Worm (Caenorhabditis elegans) whole organism, mixed stage, embryonic: ENCODE results near the gene cyp-23A1.

Experiments
- M03D4.4 ChIP-seq: sonication (generic microtip); optimal IDR thresholded peaks from 2 replicates; lab custom pipeline; 2017; ENCODE audit warnings: mild to moderate bottlenecking, missing genetic modification characterization, missing compliant biosample characterization
- blmp-1 ChIP-seq: fragments of 150-350 bp; optimal IDR thresholded peaks from 2 replicates; lab custom pipeline; 2014; ENCODE audit warnings: missing biosample characterization, missing genetic modification characterization
- ceh-43 ChIP-seq: fragments of 200-800 bp; sonication (Bioruptor generic); optimal IDR thresholded peaks from 2 replicates; lab custom pipeline; 2018; ENCODE audit warnings: mild to moderate bottlenecking, missing genetic modification characterization, moderate library complexity, missing compliant biosample characterization
- ceh-83 ChIP-seq: fragments of 200-800 bp; sonication (Bioruptor generic); optimal IDR thresholded peaks from 2 replicates; lab custom pipeline; 2018; ENCODE audit warnings: mild to moderate bottlenecking, missing genetic modification characterization, missing compliant biosample characterization
- ces-1 ChIP-seq: fragments of 150-350 bp; optimal IDR thresholded peaks from 2 replicates; lab custom pipeline; 2014; ENCODE audit warnings: missing biosample characterization, missing genetic modification reagents, missing genetic modification characterization
- cnd-1 ChIP-seq: fragments of 200-800 bp; sonication (Bioruptor generic); optimal IDR thresholded peaks from 2 replicates; lab custom pipeline; 2018; ENCODE audit warnings: mild to moderate bottlenecking, missing genetic modification characterization, missing compliant biosample characterization
- drap-1 ChIP-seq: fragments of 200-800 bp; sonication (Bioruptor generic); optimal IDR thresholded peaks from 3 replicates; lab custom pipeline; 2018; ENCODE audit warnings: mild to moderate bottlenecking, missing genetic modification characterization, missing compliant biosample characterization
- elt-1 ChIP-seq: sonication (generic microtip); optimal IDR thresholded peaks from 2 replicates; lab custom pipeline; 2017; ENCODE audit warnings: missing genetic modification characterization, mild to moderate bottlenecking, missing compliant biosample characterization, antibody characterized with exemption, moderate library complexity, borderline replicate concordance; ENCODE audit not compliant: insufficient read depth
- elt-3 ChIP-seq: fragments of 150-350 bp; optimal IDR thresholded peaks from 2 replicates; lab custom pipeline; 2014; ENCODE audit warnings: missing biosample characterization, missing genetic modification characterization
- flh-1 ChIP-seq: fragments of 200-800 bp; sonication (Bioruptor generic); optimal IDR thresholded peaks from 2 replicates; lab custom pipeline; 2018; ENCODE audit warnings: mild to moderate bottlenecking, missing genetic modification characterization, moderate library complexity, missing compliant biosample characterization
- ham-2 ChIP-seq: fragments of 200-800 bp; sonication (Bioruptor generic); optimal IDR thresholded peaks from 2 replicates; lab custom pipeline; 2018; ENCODE audit warnings: mild to moderate bottlenecking, missing genetic modification characterization, missing compliant biosample characterization
- hlh-1 ChIP-seq: fragments of 150-350 bp; optimal IDR thresholded peaks from 2 replicates; lab custom pipeline; 2014; ENCODE audit warnings: missing biosample characterization, missing genetic modification reagents, missing genetic modification characterization
- lin-13 ChIP-seq: fragments of 150-350 bp; optimal IDR thresholded peaks from 2 replicates; lab custom pipeline; 2014; ENCODE audit warnings: missing biosample characterization, missing genetic modification characterization
- lin-32 ChIP-seq: fragments of 200-800 bp; sonication (Bioruptor generic); optimal IDR thresholded peaks from 2 replicates; lab custom pipeline; 2018; ENCODE audit warnings: mild to moderate bottlenecking, missing genetic modification characterization, missing compliant biosample characterization
- lsy-2 ChIP-seq: fragments of 150-350 bp; optimal IDR thresholded peaks from 2 replicates; lab custom pipeline; 2014; ENCODE audit warnings: missing biosample characterization, missing genetic modification characterization
- mab-5 ChIP-seq: fragments of 150-350 bp; optimal IDR thresholded peaks from 2 replicates; lab custom pipeline; 2014; ENCODE audit warnings: missing biosample characterization, missing genetic modification characterization
- mep-1 ChIP-seq: fragments of 150-350 bp; optimal IDR thresholded peaks from 2 replicates; lab custom pipeline; 2017; ENCODE audit warnings: missing biosample characterization, missing genetic modification reagents, missing genetic modification characterization, inconsistent platforms
- mls-2 ChIP-seq: sonication (generic microtip); optimal IDR thresholded peaks from 2 replicates; lab custom pipeline; 2016; ENCODE audit warnings: mild to moderate bottlenecking, missing genetic modification characterization, moderate library complexity, missing compliant biosample characterization
- nhr-237 ChIP-seq: fragments of 150-350 bp; optimal IDR thresholded peaks from 2 replicates; lab custom pipeline; 2014; ENCODE audit warnings: missing biosample characterization, missing genetic modification characterization
- nhr-28 ChIP-seq: fragments of 150-350 bp; optimal IDR thresholded peaks from 2 replicates; lab custom pipeline; 2014; ENCODE audit warnings: missing biosample characterization, missing genetic modification characterization
- nhr-76 ChIP-seq: sonication (generic microtip); optimal IDR thresholded peaks from 2 replicates; lab custom pipeline; 2017; ENCODE audit warnings: missing biosample characterization, missing genetic modification characterization
- pha-4 ChIP-seq: fragments of 150-350 bp; optimal IDR thresholded peaks from 2 replicates; lab custom pipeline; 2018; ENCODE audit warnings: missing biosample characterization, missing genetic modification reagents, missing genetic modification characterization
- sem-2 ChIP-seq: fragments of 200-800 bp; sonication (Bioruptor generic); optimal IDR thresholded peaks from 2 replicates; lab custom pipeline; 2018; ENCODE audit warnings: mild to moderate bottlenecking, missing genetic modification characterization, missing compliant biosample characterization
- snpc-4 ChIP-seq: fragments of 150-350 bp; optimal IDR thresholded peaks from 2 replicates; lab custom pipeline; 2014; ENCODE audit warnings: missing biosample characterization, missing genetic modification characterization
- sptf-1 ChIP-seq: sonication (generic microtip); optimal IDR thresholded peaks from 2 replicates; lab custom pipeline; 2017; ENCODE audit warnings: mild to moderate bottlenecking, missing genetic modification characterization, moderate library complexity, missing compliant biosample characterization
- tbx-8 ChIP-seq: fragments of 200-800 bp; sonication (Bioruptor generic); optimal IDR thresholded peaks from 2 replicates; lab custom pipeline; 2018; ENCODE audit warnings: mild to moderate bottlenecking, missing genetic modification characterization, moderate library complexity, missing compliant biosample characterization
- unc-120 ChIP-seq: sonication (generic microtip); optimal IDR thresholded peaks from 2 replicates; lab custom pipeline; 2017; ENCODE audit warnings: missing genetic modification characterization, missing compliant biosample characterization; ENCODE audit not compliant: poor library complexity, severe bottlenecking
- unc-39 ChIP-seq: fragments of 150-350 bp; optimal IDR thresholded peaks from 2 replicates; lab custom pipeline; 2014; ENCODE audit warnings: missing biosample characterization, missing genetic modification characterization
- unc-62 ChIP-seq: fragments of 150-350 bp; optimal IDR thresholded peaks from 2 replicates; lab custom pipeline; 2014; ENCODE audit warnings: missing biosample characterization, missing genetic modification reagents, missing genetic modification characterization
- zip-8 ChIP-seq: fragments of 150-350 bp; optimal IDR thresholded peaks from 2 replicates; lab custom pipeline; 2014; ENCODE audit warnings: missing biosample characterization, missing genetic modification characterization

cyp-23A1 gene

DNA sequence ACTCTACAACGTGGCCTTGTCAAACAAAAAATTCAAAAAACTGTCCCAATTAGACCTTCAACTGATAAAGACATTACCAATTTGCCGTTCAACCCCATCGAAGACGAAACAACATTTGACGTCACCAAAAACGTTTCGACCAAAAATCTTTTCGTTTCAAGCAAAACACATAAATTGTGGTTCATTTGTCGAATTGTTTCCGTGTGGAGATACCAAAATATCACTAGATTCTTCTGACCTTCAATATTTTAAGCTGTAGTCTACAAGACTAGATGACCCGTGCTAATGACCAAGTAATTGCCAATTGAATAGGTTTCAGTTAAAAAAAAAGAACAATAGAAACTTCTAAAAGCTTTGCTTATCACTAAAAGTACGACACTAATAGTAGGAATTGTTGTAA is 36.4 kb downstream of the cyp-23A1 start:
- TF ChIP-seq snpc-4 (no peak), lin-32 (GFP tag; lab: Kevin White, UChicago) (no peak), nhr-76 (no peak), hlh-1 (no peak), mep-1 (tag; lab: Kevin White, UChicago) (no peak), unc-39 (tag; lab: Kevin White, UChicago) (no peak), mls-2 (no peak), mab-5 (tag; lab: Kevin White, UChicago) (no peak), unc-62 (GFP tag; lab: Kevin White, UChicago) (no peak), elt-3 (tag; lab: Kevin White, UChicago) (no peak), elt-1 (no peak), nhr-237 (tag; lab: Kevin White, UChicago) (no peak), nhr-28 (tag; lab: Kevin White, UChicago) (no peak), drap-1 (GFP tag; lab: Kevin White, UChicago) (no peak), lin-13 (tag; lab: Kevin White, UChicago) (no peak), ceh-83 (no peak), ceh-43 (GFP tag; lab: Kevin White, UChicago) (no peak), sptf-1 (no peak), cnd-1 (no peak)

DNA sequence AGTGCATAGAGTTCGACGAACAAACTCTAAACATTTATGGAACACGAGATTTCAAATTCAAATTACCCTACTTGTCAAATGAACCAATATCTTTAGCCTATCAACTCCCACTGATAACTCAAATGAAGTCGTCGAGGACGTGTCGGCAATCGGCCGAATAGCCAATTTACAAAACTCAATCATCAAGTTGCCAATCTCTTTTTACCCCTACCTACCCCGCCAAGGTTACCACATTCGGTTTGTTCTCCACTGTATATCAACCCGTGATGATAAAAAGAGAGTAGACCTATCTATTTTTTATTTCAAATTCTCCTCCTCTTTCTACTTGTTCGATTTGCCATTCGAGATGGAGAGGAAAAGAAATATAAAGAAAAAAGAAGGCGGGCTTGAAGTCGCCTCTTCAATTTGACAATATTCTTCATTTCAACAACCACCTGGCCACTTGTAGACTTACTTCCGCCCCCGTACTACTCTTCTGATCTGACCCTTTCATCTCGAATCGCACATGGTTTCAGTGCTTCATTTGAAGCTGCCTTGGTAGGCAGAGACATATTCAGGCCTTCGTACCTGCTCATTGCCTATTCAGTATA is 38.1 kb downstream of the cyp-23A1 start:
- TF ChIP-seq zip-8 = no peak

- TF ChIP-seq nhr-76 (no peak), zip-8 (no peak), tbx-8 (GFP tag; lab: Kevin White, UChicago) (no peak), lin-13 (tag; lab: Kevin White, UChicago) (no peak), M03D4.4 (tag; lab: Kevin White, UChicago) (no peak), drap-1 (GFP tag; lab: Kevin White, UChicago) (no peak), pha-4 (tag; lab: Kevin White, UChicago) (no peak), nhr-28 (tag; lab: Kevin White, UChicago) (no peak), mep-1 (tag; lab: Kevin White, UChicago) (no peak), unc-62 (GFP tag; lab: Kevin White, UChicago) (no peak), ham-2 (GFP tag; lab: Kevin White, UChicago) (no peak), ces-1 (GFP tag; lab: Kevin White, UChicago) (no peak), hlh-1 (no peak), lsy-2 (tag; lab: Kevin White, UChicago) (no peak), ceh-83 (no peak), unc-39 (tag; lab: Kevin White, UChicago) (no peak), elt-3 (tag; lab: Kevin White, UChicago) (no peak), sptf-1 (no peak)
- TF ChIP-seq, all 35 proteins: peak for 0
Measured at ce11 chrII:4550783-4551182, 38.8 kb downstream of the cyp-23A1 start, which contains the start of gene K07E1.1. Gene K07E1.1 (plus strand): TSS chrII:4551083.

DNA sequence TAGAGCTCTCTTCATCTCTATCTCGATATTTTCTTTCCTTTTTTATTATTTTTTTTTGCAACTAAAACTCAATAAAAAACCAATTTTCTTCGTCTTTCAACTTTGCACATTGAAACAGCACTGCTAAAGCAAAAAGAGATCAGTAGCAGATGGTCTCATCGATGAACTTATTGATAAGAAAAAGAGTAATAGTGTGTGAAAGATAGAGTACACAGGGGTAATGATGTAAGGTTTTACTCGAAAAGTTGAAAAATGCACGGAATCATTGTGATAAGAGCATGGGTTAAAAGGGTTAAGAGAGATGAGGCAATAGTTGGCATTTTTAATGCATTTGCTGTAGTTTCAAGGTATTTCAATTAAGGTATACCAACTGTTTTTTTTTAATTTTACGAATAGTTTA is 40.1 kb downstream of the cyp-23A1 start:
- TF ChIP-seq mab-5 (tag; lab: Kevin White, UChicago) = no peak
- TF ChIP-seq flh-1 (GFP tag; lab: Kevin White, UChicago) = no peak
- no peak for TF ChIP-seq elt-1
- TF ChIP-seq M03D4.4 (tag; lab: Kevin White, UChicago) = no peak
- no peak for TF ChIP-seq hlh-1
- no peak for TF ChIP-seq mep-1 (tag; lab: Kevin White, UChicago)
- TF ChIP-seq sem-2 (GFP tag; lab: Kevin White, UChicago) = no peak
- no peak for TF ChIP-seq elt-3 (tag; lab: Kevin White, UChicago)
- TF ChIP-seq ceh-43 (GFP tag; lab: Kevin White, UChicago) = no peak
- TF ChIP-seq unc-120 (tag; lab: Kevin White, UChicago) = no peak
- TF ChIP-seq nhr-76 = no peak
- TF ChIP-seq blmp-1 (tag; lab: Kevin White, UChicago) = no peak
- no peak for TF ChIP-seq snpc-4
- TF ChIP-seq unc-39 (tag; lab: Kevin White, UChicago) = no peak

DNA sequence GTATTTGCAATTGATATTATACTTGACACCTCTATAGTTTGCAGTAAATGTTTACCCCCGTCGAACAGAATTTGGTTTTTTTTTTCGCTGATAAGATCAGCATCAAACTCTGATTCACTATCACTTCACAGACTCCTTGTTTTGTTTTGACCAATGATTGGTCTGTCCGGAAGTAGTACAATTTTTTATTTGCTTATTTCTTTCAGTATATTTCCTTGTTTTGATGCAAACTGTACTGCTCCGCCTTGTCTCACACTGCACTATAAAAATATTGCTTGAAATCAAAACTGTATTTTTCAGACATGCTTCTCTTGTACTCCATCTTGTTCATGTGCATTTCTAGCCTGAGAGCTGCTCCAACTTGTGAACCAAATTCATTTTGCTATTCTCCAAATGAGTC is 45.5 kb downstream of the cyp-23A1 start, which contains the start of gene M03A1.3:
Gene M03A1.3, plus strand, starts transcription at position 301 of the 400 bp plus-strand sequence.
- no peak for TF ChIP-seq lin-13 (tag; lab: Kevin White, UChicago)
- TF ChIP-seq, all 35 proteins: peak for 0
